Fruit fly (Drosophila melanogaster) whole organism, pupa: ENCODE results near the gene CG15740.

Source experiments
- CG14655 ChIP-seq: fragments of 200-800 bp; sonication (Bioruptor generic); optimal IDR thresholded peaks from 3 replicates; lab custom pipeline; 2017; ENCODE audit warnings: mild to moderate bottlenecking, missing biosample characterization, missing genetic modification reagents, missing genetic modification characterization
- CG17806 ChIP-seq: fragments of 200-800 bp; sonication (Bioruptor generic); optimal IDR thresholded peaks from 2 replicates; lab custom pipeline; 2018; ENCODE audit warnings: missing biosample characterization, mild to moderate bottlenecking, missing genetic modification characterization, moderate library complexity
- CG34367 ChIP-seq: fragments of 200-800 bp; sonication (Bioruptor generic); optimal IDR thresholded peaks from 2 replicates; lab custom pipeline; 2018; ENCODE audit warnings: missing biosample characterization, mild to moderate bottlenecking, missing genetic modification characterization
- CG8159 ChIP-seq: fragments of 200-800 bp; sonication (Bioruptor generic); optimal IDR thresholded peaks from 3 replicates; lab custom pipeline; 2018; ENCODE audit warnings: missing biosample characterization, mild to moderate bottlenecking, missing genetic modification characterization, moderate library complexity
- CG9948 ChIP-seq: fragments of 200-800 bp; sonication (Bioruptor generic); optimal IDR thresholded peaks from 2 replicates; lab custom pipeline; 2018; ENCODE audit warnings: missing biosample characterization, mild to moderate bottlenecking, missing genetic modification characterization, moderate library complexity
- EcR ChIP-seq: fragments of 200-800 bp; sonication (Bioruptor generic); optimal IDR thresholded peaks from 3 replicates; lab custom pipeline; 2019; ENCODE audit warnings: missing biosample characterization, missing genetic modification characterization, mild to moderate bottlenecking, moderate library complexity, missing genetic modification reagents
- Ets98B ChIP-seq: fragments of 200-800 bp; sonication (Bioruptor generic); IDR thresholded peaks from 2 replicates; pipeline ENCODE4 v1.3.6; 2022; ENCODE audit warnings: missing biosample characterization, missing genetic modification characterization
- Pif1B ChIP-seq: fragments of 200-800 bp; sonication (Bioruptor generic); optimal IDR thresholded peaks from 3 replicates; lab custom pipeline; 2016; ENCODE audit warnings: missing biosample characterization, missing genetic modification characterization
- rn ChIP-seq: fragments of 200-800 bp; sonication (Bioruptor generic); IDR thresholded peaks from 2 replicates; pipeline ENCODE4 v1.3.6; 2022; ENCODE audit warnings: missing biosample characterization, missing genetic modification characterization

DNA sequence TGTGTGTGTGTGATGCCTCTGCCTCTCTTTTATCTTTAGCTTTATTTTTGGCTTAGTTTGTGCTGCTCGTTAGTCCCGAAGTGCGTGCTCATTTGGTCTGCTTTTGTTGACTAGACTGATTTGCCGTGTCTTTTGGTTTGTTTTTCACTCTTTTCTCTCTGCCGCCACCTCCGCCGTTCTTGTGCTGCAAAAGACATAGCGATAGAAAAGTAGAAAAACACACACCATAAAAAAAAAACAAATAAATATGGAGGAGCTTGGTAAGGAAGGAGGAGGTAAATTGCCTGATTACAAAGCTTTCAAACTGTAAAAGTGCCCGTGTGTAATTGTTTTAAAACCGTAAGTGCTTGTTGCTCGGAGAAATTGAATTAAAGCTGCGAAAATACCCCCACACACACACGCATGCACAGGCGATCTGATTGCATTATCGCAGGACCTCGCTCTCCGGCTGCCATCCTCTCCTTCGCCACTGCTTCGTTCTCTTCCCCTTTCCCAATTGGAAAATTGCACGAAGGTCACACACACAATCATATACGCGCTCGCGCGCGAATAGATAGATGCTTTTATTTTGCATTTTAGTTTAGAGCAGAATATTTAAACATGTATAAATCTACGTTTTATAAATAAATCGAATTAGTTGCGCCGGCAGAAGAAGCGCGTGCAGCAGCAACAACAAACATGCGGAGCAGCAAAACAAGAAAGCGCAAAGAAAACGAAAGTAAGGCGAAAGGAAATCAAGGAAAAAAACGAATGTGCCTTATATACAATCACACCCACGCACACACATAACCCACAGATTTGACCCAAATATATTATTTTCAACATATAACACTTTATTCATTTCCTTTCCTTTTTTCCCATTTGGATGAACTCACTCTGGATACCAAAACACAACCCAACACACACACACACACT lies 30.3 kb downstream of the CG15740 start:
- TF ChIP-seq CG14655 (GFP tag; lab: Kevin White, UChicago), result peak; percentile 1
- no peak for TF ChIP-seq EcR (GFP tag; lab: Kevin White, UChicago)
- no peak for TF ChIP-seq CG34367
- TF ChIP-seq Pif1B (GFP tag; lab: Kevin White, UChicago), result no peak
- TF ChIP-seq CG17806 (tag; lab: Kevin White, UChicago), result no peak
- no peak; the same call in 1 of the 2 replicates for TF ChIP-seq Ets98B (GFP tag; lab: Robert Waterston, UW)
- TF ChIP-seq CG9948 (tag; lab: Kevin White, UChicago), result no peak
- no peak for TF ChIP-seq CG8159 (tag; lab: Kevin White, UChicago)
- TF ChIP-seq rn (GFP tag; lab: Robert Waterston, UW), result no peak
